Worm (Caenorhabditis elegans) whole organism, L2 larva: ENCODE data around the gene twk-3.
A peak's percentile ranks its signal among the peaks of the same experiment; 100 is the strongest.

Source experiments
- C34F6.9 ChIP-seq: fragments of 150-350 bp; optimal IDR thresholded peaks from 2 replicates; lab custom pipeline; 2014; ENCODE audit warnings: missing biosample characterization, missing genetic modification characterization
- F13H6.1 ChIP-seq: sonication (generic microtip); optimal IDR thresholded peaks from 2 replicates; lab custom pipeline; 2016; ENCODE audit warnings: missing genetic modification characterization, missing compliant biosample characterization
- R02D3.7 ChIP-seq: fragments of 150-350 bp; optimal IDR thresholded peaks from 2 replicates; lab custom pipeline; 2014; ENCODE audit warnings: missing biosample characterization, missing genetic modification characterization
- elt-1 ChIP-seq: fragments of 150-350 bp; optimal IDR thresholded peaks from 2 replicates; lab custom pipeline; 2014; ENCODE audit warnings: missing biosample characterization, missing genetic modification characterization
- fos-1 ChIP-seq: fragments of 150-350 bp; optimal IDR thresholded peaks from 2 replicates; lab custom pipeline; 2014; ENCODE audit warnings: missing biosample characterization, missing genetic modification characterization
- lin-39 ChIP-seq: fragments of 150-350 bp; optimal IDR thresholded peaks from 2 replicates; lab custom pipeline; 2014; ENCODE audit warnings: missing biosample characterization, missing genetic modification reagents, missing genetic modification characterization
- lsy-2 ChIP-seq, 2 experiments: fragments of 150-350 bp in 1 of 2; sonication (generic microtip) in 1 of 2; optimal IDR thresholded peaks; 2 replicates each; lab custom pipeline; 2014 to 2017; ENCODE audit warnings: missing biosample characterization in 2 of 2, missing genetic modification characterization in 2 of 2
- nhr-11 ChIP-seq: fragments of 150-350 bp; optimal IDR thresholded peaks from 2 replicates; lab custom pipeline; 2014; ENCODE audit warnings: missing biosample characterization, missing genetic modification characterization
- nhr-237 ChIP-seq: fragments of 150-350 bp; optimal IDR thresholded peaks from 2 replicates; lab custom pipeline; 2014; ENCODE audit warnings: missing biosample characterization, missing genetic modification characterization
- nhr-25 ChIP-seq: fragments of 150-350 bp; sonication (generic microtip); optimal IDR thresholded peaks from 3 replicates; lab custom pipeline; 2014; ENCODE audit warnings: missing biosample characterization, missing genetic modification characterization
- nhr-6 ChIP-seq: fragments of 150-350 bp; optimal IDR thresholded peaks from 2 replicates; lab custom pipeline; 2014; ENCODE audit warnings: missing biosample characterization, missing genetic modification characterization
- sem-4 ChIP-seq: fragments of 150-350 bp; optimal IDR thresholded peaks from 2 replicates; lab custom pipeline; 2014; ENCODE audit warnings: missing biosample characterization, missing genetic modification reagents, missing genetic modification characterization
- skn-1 ChIP-seq: sonication (generic microtip); optimal IDR thresholded peaks from 2 replicates; lab custom pipeline; 2017; ENCODE audit warnings: missing biosample characterization, missing genetic modification characterization
- unc-39 ChIP-seq: fragments of 150-350 bp; optimal IDR thresholded peaks from 2 replicates; lab custom pipeline; 2014; ENCODE audit warnings: missing biosample characterization, missing genetic modification characterization

ce11 chrII:8225914-8226313 is 13.3 kb upstream of the twk-3 start:
- no peak for TF ChIP-seq fos-1 (tag; lab: Kevin White, UChicago)
- TF ChIP-seq skn-1 (tag; lab: Kevin White, UChicago): no peak
- TF ChIP-seq C34F6.9 (tag; lab: Kevin White, UChicago): no peak
- TF ChIP-seq unc-39 (tag; lab: Kevin White, UChicago): no peak
- no peak for TF ChIP-seq elt-1 (tag; lab: Kevin White, UChicago)
- peak; percentile 65 for TF ChIP-seq nhr-25 (tag; lab: Kevin White, UChicago)
- no peak for TF ChIP-seq F13H6.1
- TF ChIP-seq lin-39 (tag; lab: Kevin White, UChicago): no peak
- TF ChIP-seq nhr-237: no peak
- TF ChIP-seq nhr-11 (tag; lab: Kevin White, UChicago): no peak
- no peak for TF ChIP-seq lsy-2 (tag; optimal IDR thresholded peaks at IDR 0.05; lab: Kevin White, UChicago)
- TF ChIP-seq sem-4 (tag; lab: Kevin White, UChicago): no peak
- TF ChIP-seq nhr-6 (tag; lab: Kevin White, UChicago): no peak
- no peak for TF ChIP-seq R02D3.7 (tag; lab: Kevin White, UChicago)
